Fruit fly (Drosophila melanogaster) whole organism, pupa: ENCODE results near the gene eater.

Experiments
- CG10348 ChIP-seq: fragments of 200-800 bp; sonication (Bioruptor generic); IDR thresholded peaks from 2 replicates; pipeline ENCODE4 v1.3.6; 2022; ENCODE audit warnings: missing biosample characterization, missing genetic modification characterization
- CG12605 ChIP-seq: fragments of 200-800 bp; sonication (Bioruptor generic); IDR thresholded peaks from 2 replicates; pipeline ENCODE4 v1.3.6; 2022; ENCODE audit warnings: missing biosample characterization, missing genetic modification characterization
- CG13204 ChIP-seq: fragments of 200-800 bp; sonication (Bioruptor generic); optimal IDR thresholded peaks from 2 replicates; lab custom pipeline; 2018; ENCODE audit warnings: missing biosample characterization, mild to moderate bottlenecking, missing genetic modification characterization, moderate library complexity
- CG14655 ChIP-seq: fragments of 200-800 bp; sonication (Bioruptor generic); optimal IDR thresholded peaks from 3 replicates; lab custom pipeline; 2017; ENCODE audit warnings: mild to moderate bottlenecking, missing biosample characterization, missing genetic modification reagents, missing genetic modification characterization
- CG15710 ChIP-seq: fragments of 200-800 bp; sonication (Bioruptor generic); optimal IDR thresholded peaks from 2 replicates; lab custom pipeline; 2018; ENCODE audit warnings: missing biosample characterization, mild to moderate bottlenecking, missing genetic modification characterization, moderate library complexity
- CG17806 ChIP-seq: fragments of 200-800 bp; sonication (Bioruptor generic); optimal IDR thresholded peaks from 2 replicates; lab custom pipeline; 2018; ENCODE audit warnings: missing biosample characterization, mild to moderate bottlenecking, missing genetic modification characterization, moderate library complexity
- CG32121 ChIP-seq: fragments of 200-800 bp; sonication (Bioruptor generic); IDR thresholded peaks from 2 replicates; pipeline ENCODE4 v1.3.6; 2022; ENCODE audit warnings: missing biosample characterization, missing genetic modification characterization
- CG34367 ChIP-seq: fragments of 200-800 bp; sonication (Bioruptor generic); optimal IDR thresholded peaks from 2 replicates; lab custom pipeline; 2018; ENCODE audit warnings: missing biosample characterization, mild to moderate bottlenecking, missing genetic modification characterization
- CG4496 ChIP-seq: fragments of 200-800 bp; sonication (Bioruptor generic); IDR thresholded peaks from 3 replicates; pipeline ENCODE4 v1.3.6; 2022; ENCODE audit warnings: missing biosample characterization, missing genetic modification characterization
- CG8159 ChIP-seq: fragments of 200-800 bp; sonication (Bioruptor generic); optimal IDR thresholded peaks from 3 replicates; lab custom pipeline; 2018; ENCODE audit warnings: missing biosample characterization, mild to moderate bottlenecking, missing genetic modification characterization, moderate library complexity
- CG8301 ChIP-seq: fragments of 200-800 bp; sonication (Bioruptor generic); optimal IDR thresholded peaks from 2 replicates; lab custom pipeline; 2018; ENCODE audit warnings: missing biosample characterization, mild to moderate bottlenecking, missing genetic modification characterization
- CG9948 ChIP-seq: fragments of 200-800 bp; sonication (Bioruptor generic); optimal IDR thresholded peaks from 2 replicates; lab custom pipeline; 2018; ENCODE audit warnings: missing biosample characterization, mild to moderate bottlenecking, missing genetic modification characterization, moderate library complexity
- D1 ChIP-seq: fragments of 200-800 bp; sonication (Bioruptor generic); optimal IDR thresholded peaks from 2 replicates; lab custom pipeline; 2018; ENCODE audit warnings: missing biosample characterization, mild to moderate bottlenecking, missing genetic modification characterization, moderate library complexity
- EcR ChIP-seq: fragments of 200-800 bp; sonication (Bioruptor generic); optimal IDR thresholded peaks from 3 replicates; lab custom pipeline; 2019; ENCODE audit warnings: missing biosample characterization, missing genetic modification characterization, mild to moderate bottlenecking, moderate library complexity, missing genetic modification reagents
- Ets98B ChIP-seq: fragments of 200-800 bp; sonication (Bioruptor generic); IDR thresholded peaks from 2 replicates; pipeline ENCODE4 v1.3.6; 2022; ENCODE audit warnings: missing biosample characterization, missing genetic modification characterization
- Pif1A ChIP-seq: fragments of 200-800 bp; sonication (Bioruptor generic); optimal IDR thresholded peaks from 3 replicates; lab custom pipeline; 2016; ENCODE audit warnings: missing biosample characterization, missing genetic modification characterization
- Pif1B ChIP-seq: fragments of 200-800 bp; sonication (Bioruptor generic); optimal IDR thresholded peaks from 3 replicates; lab custom pipeline; 2016; ENCODE audit warnings: missing biosample characterization, missing genetic modification characterization
- Snoo ChIP-seq: fragments of 200-800 bp; sonication (Bioruptor generic); optimal IDR thresholded peaks from 3 replicates; lab custom pipeline; 2017; ENCODE audit warnings: missing biosample characterization, mild to moderate bottlenecking, missing genetic modification characterization, inconsistent platforms
- fd96Ca ChIP-seq: fragments of 200-800 bp; sonication (Bioruptor generic); IDR thresholded peaks from 3 replicates; pipeline ENCODE4 v1.3.6; 2022; ENCODE audit warnings: missing biosample characterization, missing genetic modification characterization
- gl ChIP-seq: fragments of 200-800 bp; sonication (Bioruptor generic); optimal IDR thresholded peaks from 2 replicates; lab custom pipeline; 2018; ENCODE audit warnings: missing biosample characterization, mild to moderate bottlenecking, missing genetic modification characterization
- rn ChIP-seq: fragments of 200-800 bp; sonication (Bioruptor generic); IDR thresholded peaks from 2 replicates; pipeline ENCODE4 v1.3.6; 2022; ENCODE audit warnings: missing biosample characterization, missing genetic modification characterization

The eater gene

DNA sequence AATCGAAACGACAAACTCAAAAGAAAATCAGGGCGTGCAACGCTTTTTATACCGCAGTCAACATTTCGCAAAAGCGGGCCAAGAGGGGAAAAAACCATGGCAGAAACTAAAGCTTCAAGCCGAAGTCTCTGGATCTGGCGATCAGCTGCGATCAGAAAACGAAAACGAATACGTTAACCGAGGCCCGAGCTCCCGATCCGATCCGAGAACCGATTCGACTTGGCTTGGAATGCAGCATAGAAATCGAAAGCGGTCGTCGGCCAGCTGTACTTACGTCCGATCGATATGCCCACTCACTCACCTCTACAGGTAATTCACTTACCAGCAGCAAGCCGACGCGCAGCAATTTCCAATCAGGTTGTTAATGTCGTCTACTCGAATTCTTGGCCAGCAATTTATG is 8.4 kb downstream of the eater start, which contains the start of gene Cpr97Eb:
TSS of gene Cpr97Eb (minus strand) at position 25 of the 400 bp plus-strand sequence.
- TF ChIP-seq Pif1B (GFP tag; lab: Kevin White, UChicago) (no peak), fd96Ca (GFP tag; lab: Robert Waterston, UW) (no peak), gl (tag; lab: Kevin White, UChicago) (no peak), CG32121 (GFP tag; lab: Robert Waterston, UW) (0 out of 2 replicates have a peak, but pooled peaks have one; percentile 40), CG8159 (tag; lab: Kevin White, UChicago) (no peak), CG8301 (tag; lab: Kevin White, UChicago) (no peak), CG4496 (GFP tag; lab: Robert Waterston, UW) (peak; percentile 15; the same call in 1 of the 3 replicates), EcR (GFP tag; lab: Kevin White, UChicago) (peak; percentile 44), CG13204 (GFP tag; lab: Kevin White, UChicago) (no peak), rn (GFP tag; lab: Robert Waterston, UW) (no peak), Ets98B (0 out of 2 replicates have a peak, but pooled peaks have one; percentile 24), Pif1A (GFP tag; lab: Kevin White, UChicago) (no peak), D1 (tag; lab: Kevin White, UChicago) (no peak), Snoo (tag; lab: Kevin White, UChicago) (no peak), CG34367 (tag; lab: Kevin White, UChicago) (no peak), CG14655 (GFP tag; lab: Kevin White, UChicago) (no peak), CG10348 (GFP tag; lab: Robert Waterston, UW) (no peak), CG17806 (tag; lab: Kevin White, UChicago) (no peak), CG12605 (GFP tag; lab: Robert Waterston, UW) (no peak), CG15710 (tag; lab: Kevin White, UChicago) (no peak), CG9948 (tag; lab: Kevin White, UChicago) (no peak)

DNA sequence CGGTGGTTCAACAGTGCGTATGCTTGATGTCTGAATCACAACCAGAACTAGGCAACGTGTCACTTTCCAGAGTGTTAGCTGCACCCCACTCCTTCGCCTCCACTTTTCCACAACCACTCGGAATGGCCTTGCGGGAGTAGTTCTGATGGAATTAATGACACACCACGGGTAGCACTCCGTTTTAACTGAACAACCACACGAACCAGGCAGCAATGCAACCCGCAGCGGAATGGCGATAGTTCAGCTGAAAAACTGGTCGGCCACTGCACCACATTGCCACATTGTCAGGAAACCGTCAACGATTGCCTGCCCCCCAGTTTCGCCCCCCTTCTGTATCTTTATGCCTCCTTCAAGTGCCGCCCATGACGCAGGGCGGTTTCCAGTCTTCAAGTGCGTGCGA is 11.9 kb downstream of the eater start, which contains the start of gene Cpr97Ea:
TSS of gene Cpr97Ea (minus strand) at position 230 of the 400 bp plus-strand sequence.
- TF ChIP-seq CG15710 (tag; lab: Kevin White, UChicago) (no peak), CG14655 (GFP tag; lab: Kevin White, UChicago) (no peak), CG9948 (tag; lab: Kevin White, UChicago) (no peak), EcR (GFP tag; lab: Kevin White, UChicago) (peak; percentile 70), CG13204 (GFP tag; lab: Kevin White, UChicago) (peak; percentile 53)

DNA sequence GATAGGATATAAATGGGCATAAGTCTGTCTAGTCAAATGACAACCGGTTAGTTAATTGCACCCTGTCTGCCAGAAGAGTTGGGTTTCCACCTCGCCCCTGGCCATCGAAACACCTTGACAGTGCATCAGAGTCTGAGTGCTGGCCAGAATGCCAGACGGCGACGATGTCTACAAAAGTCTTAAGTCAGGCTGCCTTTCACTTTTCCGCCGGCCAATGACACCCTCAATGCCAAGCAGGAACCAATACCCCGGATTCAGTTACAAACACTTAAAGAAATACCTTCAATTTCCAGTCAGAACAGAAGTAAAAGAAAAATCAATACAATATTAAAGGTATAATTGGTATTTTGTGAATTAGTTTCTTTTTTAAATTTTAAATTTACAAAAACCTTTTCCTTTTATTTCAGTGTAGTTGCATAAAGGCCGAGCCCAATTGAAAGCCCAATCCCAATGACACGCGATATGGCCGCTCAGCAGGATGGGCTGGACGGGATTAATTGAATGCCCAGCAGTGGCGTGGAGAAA is 14.9 kb downstream of the eater start:
- no peak for TF ChIP-seq Snoo (tag; lab: Kevin White, UChicago)
- peak; percentile 91 for TF ChIP-seq EcR (GFP tag; lab: Kevin White, UChicago)
- TF ChIP-seq CG17806 (tag; lab: Kevin White, UChicago): peak; percentile 54
- TF ChIP-seq rn (GFP tag; lab: Robert Waterston, UW): no peak
- peak; percentile 42 for TF ChIP-seq CG14655 (GFP tag; lab: Kevin White, UChicago)
- no peak for TF ChIP-seq Pif1B (GFP tag; lab: Kevin White, UChicago)
- TF ChIP-seq CG9948 (tag; lab: Kevin White, UChicago): peak; percentile 18
- TF ChIP-seq D1 (tag; lab: Kevin White, UChicago): no peak
- peak; percentile 62 for TF ChIP-seq CG12605 (GFP tag; lab: Robert Waterston, UW)
- TF ChIP-seq fd96Ca (GFP tag; lab: Robert Waterston, UW): no peak
- peak; percentile 74 for TF ChIP-seq CG8159 (tag; lab: Kevin White, UChicago)
- TF ChIP-seq CG34367 (tag; lab: Kevin White, UChicago): no peak
- no peak for TF ChIP-seq CG10348 (GFP tag; lab: Robert Waterston, UW)
- peak; percentile 11 for TF ChIP-seq gl (tag; lab: Kevin White, UChicago)
- TF ChIP-seq CG15710 (tag; lab: Kevin White, UChicago): no peak
- TF ChIP-seq CG4496 (GFP tag; lab: Robert Waterston, UW): peak; percentile 70; the same call in 2 of the 3 replicates
- TF ChIP-seq Ets98B: 0 out of 2 replicates have a peak, but pooled peaks have one; percentile 10
- TF ChIP-seq CG32121 (GFP tag; lab: Robert Waterston, UW): peak; percentile 25; the same call in 1 of the 2 replicates
- TF ChIP-seq Pif1A (GFP tag; lab: Kevin White, UChicago): peak; percentile 62
- TF ChIP-seq CG8301 (tag; lab: Kevin White, UChicago): peak; percentile 6
- no peak for TF ChIP-seq CG13204 (GFP tag; lab: Kevin White, UChicago)
- TF ChIP-seq, all 21 proteins: peak for 12

DNA sequence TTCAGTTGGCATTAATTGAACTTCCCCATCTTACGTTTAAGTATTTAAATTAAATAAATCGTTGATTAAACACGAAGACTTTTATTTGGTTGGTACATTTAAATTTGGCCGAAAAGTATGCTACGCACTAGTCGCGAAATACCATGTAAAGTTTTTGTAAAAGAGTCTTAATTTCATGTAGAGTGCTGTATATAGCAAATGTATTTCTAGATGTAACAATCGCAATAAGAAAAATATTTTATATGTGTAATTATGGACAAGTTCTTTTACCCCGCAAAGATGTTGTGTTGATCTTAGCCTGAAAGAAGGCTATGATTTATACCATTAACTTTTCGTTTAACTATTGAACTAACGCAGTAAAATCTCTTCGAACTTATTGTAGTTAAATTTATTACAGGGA is 16.7 kb downstream of the eater start:
- TF ChIP-seq EcR (GFP tag; lab: Kevin White, UChicago): no peak
- no peak for TF ChIP-seq fd96Ca (GFP tag; lab: Robert Waterston, UW)
- no peak for TF ChIP-seq gl (tag; lab: Kevin White, UChicago)
- no peak for TF ChIP-seq Pif1A (GFP tag; lab: Kevin White, UChicago)
- no peak for TF ChIP-seq rn (GFP tag; lab: Robert Waterston, UW)
- no peak for TF ChIP-seq CG8301 (tag; lab: Kevin White, UChicago)
- TF ChIP-seq CG9948 (tag; lab: Kevin White, UChicago): no peak
- TF ChIP-seq Snoo (tag; lab: Kevin White, UChicago): no peak
- no peak for TF ChIP-seq CG14655 (GFP tag; lab: Kevin White, UChicago)
- TF ChIP-seq CG15710 (tag; lab: Kevin White, UChicago): no peak
- TF ChIP-seq D1 (tag; lab: Kevin White, UChicago): no peak
- no peak for TF ChIP-seq CG4496 (GFP tag; lab: Robert Waterston, UW)
- no peak for TF ChIP-seq CG10348 (GFP tag; lab: Robert Waterston, UW)
- TF ChIP-seq Ets98B: no peak
- TF ChIP-seq CG17806 (tag; lab: Kevin White, UChicago): no peak
- no peak for TF ChIP-seq CG13204 (GFP tag; lab: Kevin White, UChicago)
- no peak for TF ChIP-seq CG12605 (GFP tag; lab: Robert Waterston, UW)
- no peak for TF ChIP-seq CG32121 (GFP tag; lab: Robert Waterston, UW)
- no peak for TF ChIP-seq Pif1B (GFP tag; lab: Kevin White, UChicago)
- TF ChIP-seq CG34367 (tag; lab: Kevin White, UChicago): no peak
- TF ChIP-seq, all 21 proteins: peak for 0
